Worm (Caenorhabditis elegans) whole organism, L2 larva: ENCODE measurements around the gene F21G4.6.

Experiments
- R02D3.7 ChIP-seq: fragments of 150-350 bp; optimal IDR thresholded peaks from 2 replicates; lab custom pipeline; 2014; ENCODE audit warnings: missing biosample characterization, missing genetic modification characterization
- ceh-82 ChIP-seq: fragments of 150-350 bp; optimal IDR thresholded peaks from 2 replicates; lab custom pipeline; 2014; ENCODE audit warnings: missing biosample characterization, missing genetic modification characterization
- fos-1 ChIP-seq: fragments of 150-350 bp; optimal IDR thresholded peaks from 2 replicates; lab custom pipeline; 2014; ENCODE audit warnings: missing biosample characterization, missing genetic modification characterization
- lin-13 ChIP-seq: fragments of 150-350 bp; optimal IDR thresholded peaks from 2 replicates; lab custom pipeline; 2014; ENCODE audit warnings: missing biosample characterization, missing genetic modification reagents, missing genetic modification characterization
- mab-5 ChIP-seq: fragments of 150-350 bp; optimal IDR thresholded peaks from 2 replicates; lab custom pipeline; 2014; ENCODE audit warnings: missing biosample characterization, missing genetic modification characterization
- mdl-1 ChIP-seq, 2 experiments: fragments of 150-350 bp in 1 of 2; sonication (generic microtip) in 1 of 2; optimal IDR thresholded peaks; 2 replicates each; lab custom pipeline; 2017; ENCODE audit warnings: missing biosample characterization in 2 of 2, missing genetic modification characterization in 2 of 2
- nhr-11 ChIP-seq: fragments of 150-350 bp; optimal IDR thresholded peaks from 2 replicates; lab custom pipeline; 2014; ENCODE audit warnings: missing biosample characterization, missing genetic modification characterization
- nhr-12 ChIP-seq: fragments of 150-350 bp; optimal IDR thresholded peaks from 2 replicates; lab custom pipeline; 2014; ENCODE audit warnings: missing biosample characterization, missing genetic modification characterization
- nhr-77 ChIP-seq: fragments of 150-350 bp; optimal IDR thresholded peaks from 2 replicates; lab custom pipeline; 2014; ENCODE audit warnings: missing biosample characterization, missing genetic modification characterization
- snpc-4 ChIP-seq: fragments of 150-350 bp; optimal IDR thresholded peaks from 2 replicates; lab custom pipeline; 2014; ENCODE audit warnings: missing biosample characterization, missing genetic modification characterization
- unc-62 ChIP-seq: fragments of 150-350 bp; optimal IDR thresholded peaks from 2 replicates; lab custom pipeline; 2014; ENCODE audit warnings: missing biosample characterization, missing genetic modification reagents, missing genetic modification characterization

DNA sequence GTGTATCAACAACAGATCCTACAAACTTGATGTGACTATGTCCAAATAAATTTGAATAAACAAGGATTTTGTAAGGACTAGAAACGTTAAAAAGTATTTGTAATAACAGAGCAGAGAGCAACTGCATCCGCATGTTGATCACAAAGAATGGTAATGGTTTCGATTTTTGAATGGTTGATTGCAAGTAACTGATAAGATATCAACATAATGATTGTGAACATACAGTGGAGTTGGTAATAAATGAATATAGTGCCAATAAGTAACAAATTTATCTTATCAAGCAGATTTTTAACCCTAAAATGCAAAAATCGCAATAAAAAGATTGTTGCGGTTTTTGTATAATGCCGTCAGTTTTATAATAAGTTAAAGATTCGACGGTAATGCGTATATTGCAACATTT lies 7.7 kb upstream of the F21G4.6 start, which contains the start of gene ugt-23:
- TF ChIP-seq snpc-4 (tag; lab: Kevin White, UChicago) (no peak), nhr-11 (no peak), nhr-12 (tag; lab: Kevin White, UChicago) (no peak), fos-1 (tag; lab: Kevin White, UChicago) (peak; percentile 69), mab-5 (tag; lab: Kevin White, UChicago) (no peak), lin-13 (GFP tag; lab: Kevin White, UChicago) (no peak), unc-62 (GFP tag; lab: Kevin White, UChicago) (no peak), ceh-82 (tag; lab: Kevin White, UChicago) (no peak), nhr-77 (tag; lab: Kevin White, UChicago) (no peak), R02D3.7 (tag; lab: Kevin White, UChicago) (no peak), mdl-1 (tag; optimal IDR thresholded peaks at IDR 0.05; lab: Kevin White, UChicago) (no peak)
